Worm (Caenorhabditis elegans): ENCODE data around the gene F55C9.14.

ce11 chrV:19251844-19252243 is 47.5 kb upstream of the F55C9.14 start, which contains the start of gene F21D9.11:
- TF ChIP-seq tra-4 (tag; optimal IDR thresholded peaks at IDR 0.05) (no peak), ets-7 (tag; optimal IDR thresholded peaks at IDR 0.05) (no peak), ama-1 (optimal IDR thresholded peaks at IDR 0.05) (no peak), F13C5.2 (tag; optimal IDR thresholded peaks at IDR 0.05) (no peak), aly-1 (tag; optimal IDR thresholded peaks at IDR 0.05) (no peak), flt-1 (GFP tag; IDR thresholded peaks at IDR 0.05) (no peak), tbx-37 (GFP tag; conservative IDR thresholded peaks at IDR 0.05) (no peak), pes-1 (GFP tag; IDR thresholded peaks at IDR 0.05) (no peak), ceh-36 (tag; optimal IDR thresholded peaks at IDR 0.05) (no peak)

Measured in whole organism, early embryonic.